Fruit fly (Drosophila melanogaster) whole organism, embryonic: Measurements from ENCODE around the gene CG13041.
A peak's percentile ranks its signal among the peaks of the same experiment; 100 is the strongest.

Source experiments
- Adf1 ChIP-seq: fragments of 200-800 bp; sonication (Bioruptor generic); IDR thresholded peaks from 2 replicates; pipeline ENCODE4 v1.3.6; 2022; ENCODE audit warnings: missing biosample characterization, missing genetic modification characterization
- B-H2 ChIP-seq: fragments of 200-800 bp; sonication (Bioruptor generic); optimal IDR thresholded peaks from 2 replicates; lab custom pipeline; 2018; ENCODE audit warnings: missing biosample characterization, mild to moderate bottlenecking, missing genetic modification characterization
- BEAF-32 ChIP-seq: fragments of 200-800 bp; sonication (Bioruptor generic); optimal IDR thresholded peaks from 3 replicates; lab custom pipeline; 2017; ENCODE audit warnings: missing biosample characterization, missing genetic modification characterization, mild to moderate bottlenecking, moderate library complexity, missing genetic modification reagents
- Blimp-1 ChIP-seq: fragments of 200-800 bp; sonication (Bioruptor generic); optimal IDR thresholded peaks from 3 replicates; lab custom pipeline; 2018; ENCODE audit warnings: missing biosample characterization, missing genetic modification characterization, mild to moderate bottlenecking, moderate library complexity, missing genetic modification reagents
- Bteb2 ChIP-seq: fragments of 200-800 bp; sonication (Bioruptor generic); optimal IDR thresholded peaks from 2 replicates; lab custom pipeline; 2016; ENCODE audit warnings: missing biosample characterization, missing genetic modification characterization
- CG10147 ChIP-seq: fragments of 200-800 bp; sonication (Bioruptor generic); optimal IDR thresholded peaks from 2 replicates; lab custom pipeline; 2019; ENCODE audit warnings: missing biosample characterization, mild to moderate bottlenecking, missing genetic modification characterization, moderate library complexity
- CG10462 ChIP-seq: fragments of 200-800 bp; sonication (Bioruptor generic); optimal IDR thresholded peaks from 2 replicates; lab custom pipeline; 2016; ENCODE audit warnings: missing biosample characterization, missing genetic modification characterization
- CG10654 ChIP-seq: fragments of 200-800 bp; sonication (Bioruptor generic); optimal IDR thresholded peaks from 2 replicates; lab custom pipeline; 2016; ENCODE audit warnings: missing biosample characterization, missing genetic modification characterization
- CG11247 ChIP-seq: fragments of 200-800 bp; sonication (Bioruptor generic); IDR thresholded peaks from 2 replicates; pipeline ENCODE4 v1.3.6; 2022; ENCODE audit warnings: missing biosample characterization, missing genetic modification characterization
- CG11695 ChIP-seq: fragments of 200-800 bp; sonication (Bioruptor generic); IDR thresholded peaks from 3 replicates; pipeline ENCODE4 v1.3.6; 2022; ENCODE audit warnings: missing biosample characterization, missing genetic modification characterization
- CG12659 ChIP-seq: fragments of 200-800 bp; sonication (Bioruptor generic); optimal IDR thresholded peaks from 3 replicates; lab custom pipeline; 2017; ENCODE audit warnings: mild to moderate bottlenecking, missing biosample characterization, missing genetic modification reagents, missing genetic modification characterization
- CG12769 ChIP-seq: fragments of 200-800 bp; sonication (Bioruptor generic); optimal IDR thresholded peaks from 2 replicates; lab custom pipeline; 2019; ENCODE audit warnings: missing biosample characterization, mild to moderate bottlenecking, missing genetic modification characterization, moderate library complexity
- CG15011 ChIP-seq: fragments of 200-800 bp; sonication (Bioruptor generic); optimal IDR thresholded peaks from 3 replicates; lab custom pipeline; 2018; ENCODE audit warnings: missing biosample characterization, mild to moderate bottlenecking, missing genetic modification characterization
- CG15269 ChIP-seq: fragments of 200-800 bp; sonication (Bioruptor generic); optimal IDR thresholded peaks from 2 replicates; lab custom pipeline; 2018; ENCODE audit warnings: missing biosample characterization, mild to moderate bottlenecking, missing genetic modification characterization, moderate library complexity
- CG18619 ChIP-seq: fragments of 200-800 bp; sonication (Bioruptor generic); optimal IDR thresholded peaks from 3 replicates; lab custom pipeline; 2017; ENCODE audit warnings: missing biosample characterization, mild to moderate bottlenecking, missing genetic modification characterization
- CG18764 ChIP-seq: fragments of 200-800 bp; sonication (Bioruptor generic); optimal IDR thresholded peaks from 3 replicates; lab custom pipeline; 2016; ENCODE audit warnings: missing biosample characterization, missing genetic modification characterization
- CG31441 ChIP-seq: fragments of 200-800 bp; sonication (Bioruptor generic); IDR thresholded peaks from 2 replicates; pipeline ENCODE4 v1.3.6; 2022; ENCODE audit warnings: missing biosample characterization, missing genetic modification characterization
- CG34376 ChIP-seq: fragments of 200-800 bp; sonication (Bioruptor generic); optimal IDR thresholded peaks from 2 replicates; lab custom pipeline; 2018; ENCODE audit warnings: missing biosample characterization, mild to moderate bottlenecking, missing genetic modification characterization
- CG7357 ChIP-seq: fragments of 200-800 bp; sonication (Bioruptor generic); IDR thresholded peaks from 3 replicates; pipeline ENCODE4 v1.3.6; 2022; ENCODE audit warnings: missing biosample characterization, missing genetic modification characterization
- CkIIα-i1 ChIP-seq: fragments of 200-800 bp; sonication (Bioruptor generic); IDR thresholded peaks from 2 replicates; pipeline ENCODE4 v1.3.6; 2022; ENCODE audit warnings: missing biosample characterization, missing genetic modification characterization
- CoRest ChIP-seq: fragments of 200-800 bp; sonication (Bioruptor generic); optimal IDR thresholded peaks from 3 replicates; lab custom pipeline; 2018; ENCODE audit warnings: missing biosample characterization, mild to moderate bottlenecking, missing genetic modification characterization, moderate library complexity
- Ets65A ChIP-seq: fragments of 200-800 bp; sonication (Bioruptor generic); peaks from one replicate; lab custom pipeline; 2016; ENCODE audit warnings: missing biosample characterization, missing genetic modification characterization
- HmgZ ChIP-seq: fragments of 200-800 bp; sonication (Bioruptor generic); optimal IDR thresholded peaks from 2 replicates; lab custom pipeline; 2018; ENCODE audit warnings: missing biosample characterization, mild to moderate bottlenecking, missing genetic modification characterization
- Hr78 ChIP-seq, 2 experiments: fragments of 200-800 bp in 1 of 2; fragments of >200 bp in 1 of 2; sonication (Bioruptor generic) in 1 of 2; optimal IDR thresholded peaks; 2 replicates each; lab custom pipeline; 2017 to 2019; ENCODE audit warnings: missing biosample characterization in 2 of 2, missing genetic modification characterization in 2 of 2, mild to moderate bottlenecking in 1 of 2, moderate library complexity in 1 of 2
- Meics ChIP-seq: fragments of 200-800 bp; sonication (Bioruptor generic); optimal IDR thresholded peaks from 2 replicates; lab custom pipeline; 2017; ENCODE audit warnings: missing biosample characterization, mild to moderate bottlenecking, missing genetic modification characterization
- Pdp1 ChIP-seq, 2 experiments: fragments of 200-800 bp; sonication (Bioruptor generic); optimal IDR thresholded peaks; 3 replicates each; lab custom pipeline; 2016; ENCODE audit warnings: missing biosample characterization in 2 of 2, missing genetic modification characterization in 2 of 2, mild to moderate bottlenecking in 1 of 2, moderate library complexity in 1 of 2
- Ptx1 ChIP-seq: fragments of 200-800 bp; sonication (Bioruptor generic); IDR thresholded peaks from 2 replicates; pipeline ENCODE4 v1.3.6; 2022; ENCODE audit warnings: missing biosample characterization, missing genetic modification characterization
- Rx ChIP-seq: fragments of 200-800 bp; sonication (Bioruptor generic); IDR thresholded peaks from 2 replicates; pipeline ENCODE4 v1.3.6; 2022; ENCODE audit warnings: missing biosample characterization, missing genetic modification characterization
- Sox100B ChIP-seq: fragments of 200-800 bp; sonication (Bioruptor generic); optimal IDR thresholded peaks from 3 replicates; lab custom pipeline; 2018; ENCODE audit warnings: missing biosample characterization, mild to moderate bottlenecking, missing genetic modification characterization
- Stat92E ChIP-seq, 3 experiments: fragments of >200 bp in 2 of 3; fragments of 200-800 bp in 1 of 3; sonication (Bioruptor generic) in 1 of 3; optimal IDR thresholded peaks; 2 replicates each; lab custom pipeline; 2017 to 2019; ENCODE audit warnings: missing biosample characterization in 3 of 3, missing genetic modification characterization in 3 of 3, mild to moderate bottlenecking in 1 of 3, moderate library complexity in 1 of 3
- ase ChIP-seq: fragments of 200-800 bp; sonication (Bioruptor generic); IDR thresholded peaks from 3 replicates; pipeline ENCODE4 v1.3.6; 2022; ENCODE audit warnings: missing biosample characterization, missing genetic modification characterization
- chn ChIP-seq: fragments of 200-800 bp; sonication (Bioruptor generic); optimal IDR thresholded peaks from 2 replicates; lab custom pipeline; 2016; ENCODE audit warnings: missing biosample characterization, missing genetic modification characterization
- ci ChIP-seq: fragments of 200-800 bp; sonication (Bioruptor generic); IDR thresholded peaks from 3 replicates; pipeline ENCODE4 v1.3.6; 2022; ENCODE audit warnings: missing biosample characterization, missing genetic modification characterization
- crp ChIP-seq, 2 experiments: fragments of 200-800 bp; sonication (Bioruptor generic); optimal IDR thresholded peaks; 2 replicates in 1 of 2; 3 replicates in 1 of 2; lab custom pipeline; 2017; ENCODE audit warnings: missing biosample characterization in 2 of 2, missing genetic modification characterization in 2 of 2, mild to moderate bottlenecking in 1 of 2, moderate library complexity in 1 of 2
- fd64A ChIP-seq: fragments of 200-800 bp; sonication (Bioruptor generic); optimal IDR thresholded peaks from 3 replicates; lab custom pipeline; 2018; ENCODE audit warnings: missing biosample characterization, mild to moderate bottlenecking, missing genetic modification characterization
- fu2 ChIP-seq: fragments of 200-800 bp; sonication (Bioruptor generic); optimal IDR thresholded peaks from 2 replicates; lab custom pipeline; 2016; ENCODE audit warnings: missing biosample characterization, missing genetic modification characterization
- grau ChIP-seq: fragments of 200-800 bp; optimal IDR thresholded peaks from 3 replicates; lab custom pipeline; 2019; ENCODE audit warnings: missing biosample characterization, mild to moderate bottlenecking, missing genetic modification characterization, moderate library complexity
- gt ChIP-seq: fragments of 200-800 bp; sonication (Bioruptor generic); IDR thresholded peaks from 2 replicates; pipeline ENCODE4 v1.3.6; 2022; ENCODE audit warnings: missing biosample characterization, missing genetic modification characterization
- hbn ChIP-seq: fragments of 200-800 bp; sonication (Bioruptor generic); IDR thresholded peaks from 2 replicates; pipeline ENCODE4 v1.3.6; 2022; ENCODE audit warnings: missing biosample characterization, missing genetic modification characterization; ENCODE audit not compliant: partially characterized antibody
- hkb ChIP-seq, 2 experiments: fragments of 200-800 bp in 1 of 2; fragments of >200 bp in 1 of 2; sonication (Bioruptor generic) in 1 of 2; IDR thresholded peaks in 1 of 2; optimal IDR thresholded peaks in 1 of 2; 2 replicates each; pipeline versions ENCODE4 v1.3.6 to Lab custom; 2017 to 2022; ENCODE audit warnings: missing biosample characterization in 1 of 2, missing genetic modification characterization in 1 of 2
- jigr1 ChIP-seq: fragments of 200-800 bp; sonication (Bioruptor generic); IDR thresholded peaks from 3 replicates; pipeline ENCODE4 v1.3.6; 2022; ENCODE audit warnings: missing biosample characterization, missing genetic modification characterization
- ken ChIP-seq: fragments of 200-800 bp; sonication (Bioruptor generic); IDR thresholded peaks from 3 replicates; pipeline ENCODE4 v1.3.6; 2022; ENCODE audit warnings: missing biosample characterization, missing genetic modification characterization
- pan ChIP-seq, 4 experiments: fragments of >200 bp in 3 of 4; fragments of 200-800 bp in 1 of 4; sonication (Bioruptor generic) in 1 of 4; optimal IDR thresholded peaks in 3 of 4; IDR thresholded peaks in 1 of 4; 2 replicates each; pipeline versions ENCODE4 v1.3.6 to Lab custom; 2017 to 2022; ENCODE audit warnings: missing biosample characterization in 2 of 4, missing genetic modification characterization in 2 of 4, mixed read lengths in 1 of 4
- pho ChIP-seq: fragments of 200-800 bp; sonication (Bioruptor generic); optimal IDR thresholded peaks from 2 replicates; lab custom pipeline; 2016; ENCODE audit warnings: missing biosample characterization, missing genetic modification characterization
- psq ChIP-seq: fragments of 200-800 bp; sonication (Bioruptor generic); optimal IDR thresholded peaks from 2 replicates; lab custom pipeline; 2017; ENCODE audit warnings: missing biosample characterization, missing genetic modification characterization
- zfh2 ChIP-seq: fragments of 200-800 bp; sonication (Bioruptor generic); optimal IDR thresholded peaks from 2 replicates; lab custom pipeline; 2016; ENCODE audit warnings: missing biosample characterization, missing genetic modification characterization

CG13041 gene

DNA sequence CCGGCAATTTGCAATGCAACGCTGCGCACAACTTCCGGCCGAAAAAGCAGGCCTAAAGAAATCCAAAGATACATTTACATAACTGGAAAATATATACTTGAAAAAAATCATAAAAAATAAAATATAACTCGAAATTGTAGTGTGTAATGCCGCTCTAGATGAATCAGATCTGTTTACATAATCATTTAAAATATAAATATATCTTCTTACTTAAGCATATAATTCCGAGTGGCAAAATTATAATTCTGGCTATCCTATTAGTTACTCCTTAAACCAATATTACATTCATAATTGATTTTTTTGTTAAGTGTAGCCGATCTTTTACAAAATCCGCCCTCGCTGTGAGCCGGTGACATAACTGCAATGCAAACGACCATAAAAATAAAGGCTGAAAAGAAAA is 20.1 kb upstream of the CG13041 start (continued):
- TF ChIP-seq Pdp1 (GFP tag; optimal IDR thresholded peaks at IDR 0.05; lab: Kevin White, UChicago), result no peak
- peak; percentile 37; the same call in 1 of the 2 replicates for TF ChIP-seq Ptx1 (GFP tag; lab: Robert Waterston, UW)
- TF ChIP-seq gt, result no peak
- TF ChIP-seq Ets65A (GFP tag; lab: Kevin White, UChicago), result peak; percentile 57
- TF ChIP-seq Rx (GFP tag; lab: Robert Waterston, UW), result no peak
- no peak for TF ChIP-seq pho
- TF ChIP-seq CG18764 (GFP tag; lab: Kevin White, UChicago), result no peak
- no peak for TF ChIP-seq crp (GFP tag; optimal IDR thresholded peaks at IDR 0.05; lab: Kevin White, UChicago)
- no peak for TF ChIP-seq hbn
- no peak for TF ChIP-seq jigr1
- TF ChIP-seq CG11247 (GFP tag; lab: Robert Waterston, UW), result no peak
- TF ChIP-seq CoRest (tag; lab: Kevin White, UChicago), result peak; percentile 2
- no peak for TF ChIP-seq hkb (optimal IDR thresholded peaks at IDR 0.05; lab: Kevin White, UChicago)
- TF ChIP-seq hkb (GFP tag; IDR thresholded peaks at IDR 0.05; lab: Robert Waterston, UW), result peak; percentile 53
- TF ChIP-seq Bteb2, result no peak
- TF ChIP-seq ci, result 0 out of 3 replicates have a peak, but pooled peaks have one; percentile 9
- no peak for TF ChIP-seq fd64A (GFP tag; lab: Kevin White, UChicago)
- TF ChIP-seq fu2 (GFP tag; lab: Kevin White, UChicago), result no peak
- TF ChIP-seq CG18619 (GFP tag; lab: Kevin White, UChicago), result no peak
- no peak for TF ChIP-seq B-H2
- TF ChIP-seq CG31441 (GFP tag; lab: Robert Waterston, UW), result peak; percentile 42; the same call in 1 of the 2 replicates
- TF ChIP-seq Meics (GFP tag; lab: Kevin White, UChicago), result no peak
- peak; percentile 17 for TF ChIP-seq CG15269
- no peak for TF ChIP-seq ken (GFP tag; lab: Robert Waterston, UW)
- no peak for TF ChIP-seq HmgZ (tag; lab: Kevin White, UChicago)
- no peak for TF ChIP-seq CG7357 (GFP tag; lab: Robert Waterston, UW)

DNA sequence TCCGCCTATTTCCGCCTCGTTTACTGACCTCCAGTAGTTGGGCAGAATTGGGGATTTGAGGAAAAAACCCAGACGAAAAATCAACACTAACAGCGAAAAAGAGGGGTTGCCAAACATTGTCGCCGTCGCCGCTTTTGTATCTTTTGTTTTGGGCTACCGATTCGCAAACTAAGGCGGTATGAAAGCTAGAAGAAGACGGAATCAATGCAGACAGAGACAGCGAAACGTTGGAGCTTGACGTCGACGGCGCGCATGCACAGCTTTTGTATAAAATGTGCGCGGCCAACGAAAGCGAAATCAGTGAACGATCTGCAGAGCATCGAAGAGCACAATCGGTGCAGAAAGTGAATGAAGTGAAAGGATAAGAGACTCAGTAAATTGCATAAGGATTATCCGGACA is 19.4 kb upstream of the CG13041 start, which contains the start of gene CG4998:
TSS of gene CG4998 (plus strand) at position 301 of the 400 bp plus-strand sequence.
- TF ChIP-seq CG10462 (GFP tag; lab: Kevin White, UChicago), result no peak
- no peak for TF ChIP-seq Stat92E (GFP tag; optimal IDR thresholded peaks at IDR 0.05; lab: Kevin White, UChicago)
- no peak for TF ChIP-seq ase
- TF ChIP-seq Hr78 (GFP tag; optimal IDR thresholded peaks at IDR 0.05; lab: Kevin White, UChicago), result no peak
- TF ChIP-seq zfh2 (GFP tag; lab: Kevin White, UChicago), result no peak
- no peak for TF ChIP-seq grau (tag; lab: Kevin White, UChicago)
- TF ChIP-seq CG34376, result no peak
- TF ChIP-seq psq, result no peak
- no peak for TF ChIP-seq CG12659
- TF ChIP-seq Sox100B (GFP tag; lab: Kevin White, UChicago), result no peak
- TF ChIP-seq pan (optimal IDR thresholded peaks at IDR 0.05; lab: Kevin White, UChicago), result no peak
- TF ChIP-seq pan (GFP tag; optimal IDR thresholded peaks at IDR 0.05 in 1 of 2, IDR thresholded peaks at IDR 0.05 in 1 of 2), result peak in 1 of 2 experiments; percentile 14
- peak; percentile 8 for TF ChIP-seq Blimp-1 (GFP tag; lab: Kevin White, UChicago)
- TF ChIP-seq CG31441 (GFP tag; lab: Robert Waterston, UW), result no peak
- TF ChIP-seq CG10147 (GFP tag; lab: Kevin White, UChicago), result no peak
- peak; percentile 8 for TF ChIP-seq CG12769
- TF ChIP-seq CG15011, result no peak
- TF ChIP-seq chn (GFP tag; lab: Kevin White, UChicago), result no peak
- TF ChIP-seq CG11695 (GFP tag; lab: Robert Waterston, UW), result no peak
- no peak for TF ChIP-seq Adf1 (GFP tag; lab: Robert Waterston, UW)
- no peak for TF ChIP-seq BEAF-32 (GFP tag; lab: Kevin White, UChicago)
- no peak for TF ChIP-seq CkIIα-i1 (GFP tag; lab: Robert Waterston, UW)
- TF ChIP-seq CG10654 (GFP tag; lab: Kevin White, UChicago), result no peak
- TF ChIP-seq, all 482 proteins: peak for 3
